Worm (Caenorhabditis elegans) whole organism, L3 larva: ENCODE data around the gene ttr-49.

ENCODE experiments used
- R02D3.7 ChIP-seq: fragments of 150-350 bp; optimal IDR thresholded peaks from 2 replicates; lab custom pipeline; 2014; ENCODE audit warnings: missing biosample characterization, missing genetic modification characterization
- ama-1 ChIP-seq: fragments of 150-350 bp; optimal IDR thresholded peaks from 2 replicates; lab custom pipeline; 2018
- ceh-16 ChIP-seq: sonication (generic microtip); optimal IDR thresholded peaks from 2 replicates; lab custom pipeline; 2017; ENCODE audit warnings: missing biosample characterization, missing genetic modification characterization
- ceh-28 ChIP-seq: fragments of 150-350 bp; optimal IDR thresholded peaks from 2 replicates; lab custom pipeline; 2014; ENCODE audit warnings: missing biosample characterization, missing genetic modification reagents, missing genetic modification characterization
- ceh-82 ChIP-seq: fragments of 150-350 bp; optimal IDR thresholded peaks from 2 replicates; lab custom pipeline; 2014; ENCODE audit warnings: missing biosample characterization, missing genetic modification characterization
- ceh-9 ChIP-seq: sonication (generic microtip); optimal IDR thresholded peaks from 2 replicates; lab custom pipeline; 2018; ENCODE audit warnings: missing biosample characterization, missing genetic modification characterization
- egl-27 ChIP-seq: sonication (generic microtip); optimal IDR thresholded peaks from 4 replicates; lab custom pipeline; 2017; ENCODE audit warnings: missing biosample characterization, missing genetic modification reagents, missing genetic modification characterization
- egl-5 ChIP-seq: fragments of 150-350 bp; optimal IDR thresholded peaks from 2 replicates; lab custom pipeline; 2017; ENCODE audit warnings: missing biosample characterization, missing genetic modification reagents, missing genetic modification characterization, inconsistent platforms
- elt-2 ChIP-seq: sonication (generic microtip); optimal IDR thresholded peaks from 2 replicates; lab custom pipeline; 2016; ENCODE audit warnings: missing genetic modification reagents, mild to moderate bottlenecking, missing genetic modification characterization, missing compliant biosample characterization
- eor-1 ChIP-seq, 2 experiments: fragments of 150-350 bp; optimal IDR thresholded peaks; 2 replicates each; lab custom pipeline; 2014 to 2018; ENCODE audit warnings: missing biosample characterization in 2 of 2, missing genetic modification characterization in 2 of 2
- fkh-2 ChIP-seq: fragments of 150-350 bp; optimal IDR thresholded peaks from 2 replicates; lab custom pipeline; 2014; ENCODE audit warnings: missing biosample characterization, missing genetic modification reagents, missing genetic modification characterization
- jun-1 ChIP-seq: fragments of 150-350 bp; optimal IDR thresholded peaks from 2 replicates; lab custom pipeline; 2014; ENCODE audit warnings: missing biosample characterization, missing genetic modification reagents, missing genetic modification characterization
- lin-39 ChIP-seq: fragments of 150-350 bp; optimal IDR thresholded peaks from 2 replicates; lab custom pipeline; 2018; ENCODE audit warnings: missing biosample characterization, missing genetic modification reagents, missing genetic modification characterization
- nfya-1 ChIP-seq: sonication (generic microtip); optimal IDR thresholded peaks from 2 replicates; lab custom pipeline; 2017; ENCODE audit warnings: missing genetic modification characterization, mild to moderate bottlenecking, missing compliant biosample characterization, antibody characterized with exemption, moderate library complexity; ENCODE audit not compliant: insufficient read depth
- nhr-12 ChIP-seq: fragments of 150-350 bp; optimal IDR thresholded peaks from 2 replicates; lab custom pipeline; 2014; ENCODE audit warnings: missing biosample characterization, missing genetic modification characterization
- nhr-23 ChIP-seq: fragments of 150-350 bp; optimal IDR thresholded peaks from 2 replicates; lab custom pipeline; 2014; ENCODE audit warnings: missing biosample characterization, missing genetic modification reagents, missing genetic modification characterization
- nhr-25 ChIP-seq: sonication (generic microtip); optimal IDR thresholded peaks from 2 replicates; lab custom pipeline; 2017; ENCODE audit warnings: missing biosample characterization, missing genetic modification characterization
- nhr-43 ChIP-seq: sonication (generic microtip); optimal IDR thresholded peaks from 2 replicates; lab custom pipeline; 2016; ENCODE audit warnings: mild to moderate bottlenecking, missing genetic modification characterization, missing compliant biosample characterization; ENCODE audit not compliant: poor library complexity, severe bottlenecking
- nhr-67 ChIP-seq: fragments of 150-350 bp; optimal IDR thresholded peaks from 2 replicates; lab custom pipeline; 2014; ENCODE audit warnings: missing biosample characterization, missing genetic modification characterization
- nhr-76 ChIP-seq: fragments of 150-350 bp; sonication (generic microtip); optimal IDR thresholded peaks from 5 replicates; lab custom pipeline; 2014; ENCODE audit warnings: missing biosample characterization, missing genetic modification characterization
- nhr-77 ChIP-seq: fragments of 150-350 bp; optimal IDR thresholded peaks from 2 replicates; lab custom pipeline; 2014; ENCODE audit warnings: missing biosample characterization, missing genetic modification characterization
- pha-4 ChIP-seq: fragments of 150-350 bp; optimal IDR thresholded peaks from 2 replicates; lab custom pipeline; 2014; ENCODE audit warnings: missing biosample characterization, missing genetic modification reagents, missing genetic modification characterization
- pqm-1 ChIP-seq: fragments of 150-350 bp; optimal IDR thresholded peaks from 2 replicates; lab custom pipeline; 2017; ENCODE audit warnings: missing biosample characterization, missing genetic modification characterization, inconsistent platforms
- sea-2 ChIP-seq: fragments of 150-350 bp; sonication (generic microtip); optimal IDR thresholded peaks from 4 replicates; lab custom pipeline; 2014; ENCODE audit warnings: missing biosample characterization, missing genetic modification reagents, missing genetic modification characterization
- skn-1 ChIP-seq: fragments of 150-350 bp; optimal IDR thresholded peaks from 2 replicates; lab custom pipeline; 2014; ENCODE audit warnings: missing biosample characterization, missing genetic modification characterization
- unc-62 ChIP-seq: fragments of 150-350 bp; sonication (generic microtip); optimal IDR thresholded peaks from 4 replicates; lab custom pipeline; 2014; ENCODE audit warnings: missing biosample characterization, missing genetic modification reagents, missing genetic modification characterization
- zag-1 ChIP-seq: fragments of 150-350 bp; optimal IDR thresholded peaks from 2 replicates; lab custom pipeline; 2014; ENCODE audit warnings: missing biosample characterization, missing genetic modification characterization
- ztf-11 ChIP-seq: fragments of 150-350 bp; optimal IDR thresholded peaks from 2 replicates; lab custom pipeline; 2014; ENCODE audit warnings: missing biosample characterization, missing genetic modification characterization

The ttr-49 gene

ce11 chrV:9336462-9336861 is 19.9 kb downstream of the ttr-49 start, which contains the start of gene coq-6:
coq-6 (plus strand) TSS chrV:9336762.
- TF ChIP-seq lin-39 (tag; lab: Kevin White, UChicago) (no peak), sea-2 (no peak), nhr-76 (tag; lab: Kevin White, UChicago) (no peak)

ce11 chrV:9334216-9334615 is 22.1 kb downstream of the ttr-49 start, which contains the start of gene ucp-4:
ucp-4 (plus strand) TSS chrV:9334298.
- TF ChIP-seq ama-1 (lab: Kevin White, UChicago) (no peak), pha-4 (tag; lab: Kevin White, UChicago) (peak; percentile 25)

ce11 chrV:9333316-9334048 is 22.8 kb downstream of the ttr-49 start, which contains the start of gene acl-14:
acl-14 (minus strand) TSS chrV:9333631.
- TF ChIP-seq elt-2 (tag; lab: Kevin White, UChicago) (peak; percentile 20), nhr-43 (tag; lab: Kevin White, UChicago) (peak; percentile 26), skn-1 (tag; lab: Kevin White, UChicago) (no peak)

ce11 chrV:9332611-9333315 is 23.6 kb downstream of the ttr-49 start:
- TF ChIP-seq ceh-9 (tag; lab: Kevin White, UChicago) (no peak), pha-4 (tag; lab: Kevin White, UChicago) (peak; percentile 70), nfya-1 (tag; lab: Kevin White, UChicago) (peak; percentile 3)

ce11 chrV:9329245-9329979 is 26.9 kb downstream of the ttr-49 start:
- TF ChIP-seq elt-2 (tag; lab: Kevin White, UChicago), result peak; percentile 17
- no peak for TF ChIP-seq nhr-77 (tag; lab: Kevin White, UChicago)
- TF ChIP-seq pha-4 (tag; lab: Kevin White, UChicago), result peak; percentile 20

ce11 chrV:9328670-9329069 is 27.6 kb downstream of the ttr-49 start, which contains the start of gene K07B1.4:
K07B1.4 (plus strand) TSS chrV:9328970.
- peak; percentile 19 for TF ChIP-seq elt-2 (tag; lab: Kevin White, UChicago)
- no peak for TF ChIP-seq eor-1 (tag; optimal IDR thresholded peaks at IDR 0.05; lab: Kevin White, UChicago)

- no peak for TF ChIP-seq R02D3.7 (tag; lab: Kevin White, UChicago)
- TF ChIP-seq nhr-12, result no peak
- TF ChIP-seq nhr-43 (tag; lab: Kevin White, UChicago), result peak; percentile 53
- TF ChIP-seq ceh-28 (tag; lab: Kevin White, UChicago), result no peak
- no peak for TF ChIP-seq ceh-82 (tag; lab: Kevin White, UChicago)
- TF ChIP-seq nhr-25 (tag; lab: Kevin White, UChicago), result peak; percentile 49
- no peak for TF ChIP-seq egl-27 (tag; lab: Kevin White, UChicago)
- TF ChIP-seq ztf-11 (tag; lab: Kevin White, UChicago), result no peak
- TF ChIP-seq ceh-16 (tag; lab: Kevin White, UChicago), result no peak
- TF ChIP-seq jun-1 (tag; lab: Kevin White, UChicago), result no peak
- no peak for TF ChIP-seq fkh-2 (tag; lab: Kevin White, UChicago)
- no peak for TF ChIP-seq pha-4 (tag; lab: Kevin White, UChicago)
- no peak for TF ChIP-seq egl-5
- TF ChIP-seq zag-1 (tag; lab: Kevin White, UChicago), result no peak
- TF ChIP-seq ama-1 (lab: Kevin White, UChicago), result no peak
- no peak for TF ChIP-seq pqm-1
- TF ChIP-seq nhr-67, result no peak
- peak; percentile 87 for TF ChIP-seq nhr-23 (tag; lab: Kevin White, UChicago)
- no peak for TF ChIP-seq nfya-1 (tag; lab: Kevin White, UChicago)
- TF ChIP-seq unc-62 (GFP tag; lab: Kevin White, UChicago), result no peak
- TF ChIP-seq elt-2 (tag; lab: Kevin White, UChicago), result peak; percentile 72
Observed at ce11 chrV:9327691-9328090, 28.6 kb downstream of the ttr-49 start.
